Fruit fly (Drosophila melanogaster) whole organism: Measurements from ENCODE around the gene Usp14.

Experiments
- psq ChIP-seq: fragments of >200 bp; optimal IDR thresholded peaks from 2 replicates; lab custom pipeline; 2017
- usp ChIP-seq: fragments of >200 bp; optimal IDR thresholded peaks from 2 replicates; lab custom pipeline; 2017; ENCODE audit warnings: missing biosample characterization, missing genetic modification characterization, mixed read lengths

DNA sequence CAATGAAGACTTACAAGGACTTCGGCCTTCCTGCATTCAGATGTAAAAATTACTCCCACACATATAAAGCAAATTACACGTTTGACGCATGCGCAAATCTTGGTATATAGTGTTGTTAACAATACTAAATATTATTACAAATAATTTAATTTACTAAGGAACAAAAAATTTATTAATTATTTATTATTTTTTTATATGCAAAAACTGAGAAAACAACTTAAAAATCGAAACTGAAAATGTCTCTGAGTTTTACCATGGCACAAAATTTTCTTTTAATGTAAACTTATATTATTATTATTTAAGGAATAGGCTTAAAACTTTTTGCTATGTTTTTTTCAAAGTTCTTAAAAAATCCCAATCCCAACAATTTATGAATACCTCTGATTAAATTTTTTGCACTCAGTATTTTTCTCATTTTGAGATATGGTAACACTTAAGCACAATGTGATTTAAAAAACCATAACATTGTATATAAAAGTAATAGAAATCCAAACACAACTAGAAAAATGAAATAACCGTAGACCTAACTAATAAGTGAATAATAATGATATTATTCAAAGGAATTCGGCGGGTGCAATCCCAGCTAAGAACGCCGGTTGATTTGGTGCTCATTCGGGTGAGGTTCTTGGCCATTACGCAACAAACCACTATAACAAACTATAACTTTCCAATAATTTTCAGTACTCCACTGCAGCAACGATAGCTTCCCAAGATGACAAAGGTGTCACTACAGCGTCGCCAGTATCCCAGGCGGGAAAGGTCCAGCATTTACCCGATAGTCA, 17.1 kb upstream of the Usp14 start, which contains the start of the genes Schip1 and Cox10:
- TF ChIP-seq psq = no peak
- no peak for TF ChIP-seq usp (GFP tag; lab: Kevin White, UChicago)
